Fruit fly (Drosophila melanogaster) whole organism, embryonic: ENCODE measurements around the gene CG8142.

Experiments
- Abd-B ChIP-seq: fragments of 200-800 bp; sonication (Bioruptor generic); optimal IDR thresholded peaks from 2 replicates; lab custom pipeline; 2018; ENCODE audit warnings: missing biosample characterization, mild to moderate bottlenecking, missing genetic modification characterization, moderate library complexity
- Atf3 ChIP-seq: fragments of 200-800 bp; sonication (Bioruptor generic); optimal IDR thresholded peaks from 3 replicates; lab custom pipeline; 2016; ENCODE audit warnings: missing biosample characterization, missing genetic modification characterization
- CG1024 ChIP-seq: fragments of 200-800 bp; sonication (Bioruptor generic); IDR thresholded peaks from 2 replicates; pipeline ENCODE4 v1.3.6; 2022; ENCODE audit warnings: missing biosample characterization, missing genetic modification characterization
- CG12391 ChIP-seq: fragments of 200-800 bp; sonication (Bioruptor generic); optimal IDR thresholded peaks from 3 replicates; lab custom pipeline; 2018; ENCODE audit warnings: missing biosample characterization, mild to moderate bottlenecking, missing genetic modification characterization, moderate library complexity
- CG16863 ChIP-seq: fragments of 200-800 bp; sonication (Bioruptor generic); optimal IDR thresholded peaks from 3 replicates; lab custom pipeline; 2016; ENCODE audit warnings: missing biosample characterization, missing genetic modification characterization
- CG17568 ChIP-seq: fragments of 200-800 bp; sonication (Bioruptor generic); optimal IDR thresholded peaks from 2 replicates; lab custom pipeline; 2018; ENCODE audit warnings: missing biosample characterization, mild to moderate bottlenecking, missing genetic modification characterization, moderate library complexity
- CG17612 ChIP-seq: fragments of 200-800 bp; sonication (Bioruptor generic); IDR thresholded peaks from 2 replicates; pipeline ENCODE4 v1.3.6; 2022; ENCODE audit warnings: missing biosample characterization, missing genetic modification characterization
- CG17829 ChIP-seq: fragments of 200-800 bp; optimal IDR thresholded peaks from 2 replicates; lab custom pipeline; 2019; ENCODE audit warnings: missing biosample characterization, mild to moderate bottlenecking, missing genetic modification characterization, moderate library complexity
- CG2202 ChIP-seq: fragments of 200-800 bp; sonication (Bioruptor generic); optimal IDR thresholded peaks from 2 replicates; lab custom pipeline; 2018; ENCODE audit warnings: missing biosample characterization, mild to moderate bottlenecking, missing genetic modification characterization
- CG2889 ChIP-seq: fragments of 200-800 bp; sonication (Bioruptor generic); IDR thresholded peaks from 3 replicates; pipeline ENCODE4 v1.3.6; 2022; ENCODE audit warnings: missing biosample characterization, missing genetic modification characterization
- CG3163 ChIP-seq: fragments of 200-800 bp; sonication (Bioruptor generic); optimal IDR thresholded peaks from 3 replicates; lab custom pipeline; 2016; ENCODE audit warnings: missing biosample characterization, missing genetic modification characterization
- CG3281 ChIP-seq: fragments of 200-800 bp; sonication (Bioruptor generic); optimal IDR thresholded peaks from 3 replicates; lab custom pipeline; 2017; ENCODE audit warnings: missing biosample characterization, mild to moderate bottlenecking, missing genetic modification characterization
- CG3407 ChIP-seq: fragments of 200-800 bp; sonication (Bioruptor generic); optimal IDR thresholded peaks from 2 replicates; lab custom pipeline; 2018; ENCODE audit warnings: missing biosample characterization, mild to moderate bottlenecking, missing genetic modification characterization
- CG4707 ChIP-seq: fragments of 200-800 bp; sonication (Bioruptor generic); optimal IDR thresholded peaks from 2 replicates; lab custom pipeline; 2018; ENCODE audit warnings: missing biosample characterization, mild to moderate bottlenecking, missing genetic modification characterization, moderate library complexity
- CG6854 ChIP-seq: fragments of 200-800 bp; sonication (Bioruptor generic); optimal IDR thresholded peaks from 3 replicates; lab custom pipeline; 2017; ENCODE audit warnings: missing biosample characterization, mild to moderate bottlenecking, missing genetic modification characterization
- CG7839 ChIP-seq: fragments of 200-800 bp; sonication (Bioruptor generic); optimal IDR thresholded peaks from 3 replicates; lab custom pipeline; 2018; ENCODE audit warnings: missing biosample characterization, mild to moderate bottlenecking, missing genetic modification characterization, moderate library complexity
- CG9609 ChIP-seq: fragments of 200-800 bp; sonication (Bioruptor generic); optimal IDR thresholded peaks from 3 replicates; lab custom pipeline; 2016; ENCODE audit warnings: missing biosample characterization, missing genetic modification characterization
- D19A ChIP-seq: fragments of 200-800 bp; optimal IDR thresholded peaks from 3 replicates; lab custom pipeline; 2019; ENCODE audit warnings: missing biosample characterization, mild to moderate bottlenecking, missing genetic modification characterization, moderate library complexity
- Gug ChIP-seq: fragments of 200-800 bp; sonication (Bioruptor generic); IDR thresholded peaks from 4 replicates; pipeline ENCODE4 v1.3.6; 2022; ENCODE audit warnings: missing biosample characterization, missing genetic modification characterization
- Hr3 ChIP-seq: fragments of 200-800 bp; sonication (Bioruptor generic); optimal IDR thresholded peaks from 3 replicates; lab custom pipeline; 2016; ENCODE audit warnings: missing biosample characterization, missing genetic modification characterization
- Hsf ChIP-seq: fragments of 200-800 bp; sonication (Bioruptor generic); optimal IDR thresholded peaks from 3 replicates; lab custom pipeline; 2016; ENCODE audit warnings: missing biosample characterization, missing genetic modification characterization
- Lpt ChIP-seq: fragments of >200 bp; optimal IDR thresholded peaks from 2 replicates; lab custom pipeline; 2018; ENCODE audit warnings: missing biosample characterization, missing genetic modification characterization
- MTF-1 ChIP-seq: fragments of 200-800 bp; sonication (Bioruptor generic); optimal IDR thresholded peaks from 2 replicates; lab custom pipeline; 2018; ENCODE audit warnings: missing biosample characterization, mild to moderate bottlenecking, missing genetic modification characterization, borderline replicate concordance
- Mad ChIP-seq: fragments of 200-800 bp; sonication (Bioruptor generic); optimal IDR thresholded peaks from 2 replicates; lab custom pipeline; 2016; ENCODE audit warnings: missing biosample characterization, missing genetic modification characterization
- Neu2 ChIP-seq: fragments of 200-800 bp; sonication (Bioruptor generic); optimal IDR thresholded peaks from 3 replicates; lab custom pipeline; 2016; ENCODE audit warnings: missing biosample characterization, missing genetic modification characterization, borderline replicate concordance
- Nf-YB ChIP-seq: fragments of 200-800 bp; sonication (Bioruptor generic); optimal IDR thresholded peaks from 3 replicates; lab custom pipeline; 2019; ENCODE audit warnings: missing biosample characterization, mild to moderate bottlenecking, missing genetic modification characterization, moderate library complexity
- Optix ChIP-seq: fragments of 200-800 bp; sonication (Bioruptor generic); IDR thresholded peaks from 3 replicates; pipeline ENCODE4 v1.3.6; 2022; ENCODE audit warnings: missing biosample characterization, missing genetic modification characterization
- Side ChIP-seq: fragments of 200-800 bp; sonication (Bioruptor generic); optimal IDR thresholded peaks from 2 replicates; lab custom pipeline; 2016; ENCODE audit warnings: missing biosample characterization, missing genetic modification characterization
- Tbp ChIP-seq: fragments of >200 bp; optimal IDR thresholded peaks from 2 replicates; lab custom pipeline; 2018; ENCODE audit warnings: missing biosample characterization, missing genetic modification characterization
- bsh ChIP-seq, 2 experiments: fragments of 200-800 bp; sonication (Bioruptor generic); optimal IDR thresholded peaks; 2 replicates each; lab custom pipeline; 2017 to 2018; ENCODE audit warnings: mild to moderate bottlenecking in 2 of 2, missing biosample characterization in 2 of 2, missing genetic modification characterization in 2 of 2, moderate library complexity in 1 of 2
- ci ChIP-seq: fragments of 200-800 bp; sonication (Bioruptor generic); IDR thresholded peaks from 3 replicates; pipeline ENCODE4 v1.3.6; 2022; ENCODE audit warnings: missing biosample characterization, missing genetic modification characterization
- crc ChIP-seq: fragments of 200-800 bp; sonication (Bioruptor generic); optimal IDR thresholded peaks from 2 replicates; lab custom pipeline; 2016; ENCODE audit warnings: missing biosample characterization, missing genetic modification characterization
- danr ChIP-seq: fragments of 200-800 bp; sonication (Bioruptor generic); IDR thresholded peaks from 2 replicates; pipeline ENCODE4 v1.3.6; 2022; ENCODE audit warnings: missing biosample characterization, missing genetic modification characterization
- disco-r ChIP-seq: fragments of 200-800 bp; sonication (Bioruptor generic); optimal IDR thresholded peaks from 2 replicates; lab custom pipeline; 2016; ENCODE audit warnings: missing biosample characterization, missing genetic modification characterization
- ems ChIP-seq: fragments of 200-800 bp; sonication (Bioruptor generic); optimal IDR thresholded peaks from 3 replicates; lab custom pipeline; 2016; ENCODE audit warnings: missing biosample characterization, missing genetic modification characterization
- gfzf ChIP-seq: fragments of 200-800 bp; sonication (Bioruptor generic); optimal IDR thresholded peaks from 2 replicates; lab custom pipeline; 2016; ENCODE audit warnings: missing biosample characterization, mild to moderate bottlenecking, missing genetic modification characterization, moderate library complexity
- gsb ChIP-seq: fragments of 200-800 bp; sonication (Bioruptor generic); IDR thresholded peaks from 2 replicates; pipeline ENCODE4 v1.3.6; 2022; ENCODE audit warnings: missing biosample characterization, missing genetic modification characterization
- hbn ChIP-seq: fragments of 200-800 bp; sonication (Bioruptor generic); IDR thresholded peaks from 2 replicates; pipeline ENCODE4 v1.3.6; 2022; ENCODE audit warnings: missing biosample characterization, missing genetic modification characterization; ENCODE audit not compliant: partially characterized antibody
- kni ChIP-seq: fragments of 200-800 bp; sonication (Bioruptor generic); optimal IDR thresholded peaks from 3 replicates; lab custom pipeline; 2017; ENCODE audit warnings: mild to moderate bottlenecking, missing biosample characterization, missing genetic modification reagents, missing genetic modification characterization
- mld ChIP-seq: fragments of 200-800 bp; sonication (Bioruptor generic); IDR thresholded peaks from 3 replicates; pipeline ENCODE4 v1.3.6; 2022; ENCODE audit warnings: missing biosample characterization, missing genetic modification characterization; ENCODE audit not compliant: partially characterized antibody
- nerfin-2 ChIP-seq: fragments of 200-800 bp; sonication (Bioruptor generic); IDR thresholded peaks from 2 replicates; pipeline ENCODE4 v1.3.6; 2022; ENCODE audit warnings: missing biosample characterization, missing genetic modification characterization; ENCODE audit not compliant: partially characterized antibody
- odd ChIP-seq: fragments of 200-800 bp; sonication (Bioruptor generic); optimal IDR thresholded peaks from 2 replicates; lab custom pipeline; 2017; ENCODE audit warnings: missing biosample characterization, mild to moderate bottlenecking, missing genetic modification characterization
- p53 ChIP-seq: fragments of 200-800 bp; sonication (Bioruptor generic); optimal IDR thresholded peaks from 2 replicates; lab custom pipeline; 2016; ENCODE audit warnings: missing biosample characterization, missing genetic modification characterization
- pan ChIP-seq, 4 experiments: fragments of >200 bp in 3 of 4; fragments of 200-800 bp in 1 of 4; sonication (Bioruptor generic) in 1 of 4; optimal IDR thresholded peaks in 3 of 4; IDR thresholded peaks in 1 of 4; 2 replicates each; pipeline versions ENCODE4 v1.3.6 to Lab custom; 2017 to 2022; ENCODE audit warnings: missing biosample characterization in 2 of 4, missing genetic modification characterization in 2 of 4, mixed read lengths in 1 of 4
- pfk ChIP-seq: fragments of 200-800 bp; sonication (Bioruptor generic); optimal IDR thresholded peaks from 2 replicates; lab custom pipeline; 2018; ENCODE audit warnings: missing biosample characterization, mild to moderate bottlenecking, missing genetic modification characterization, moderate library complexity
- sc ChIP-seq, 3 experiments: fragments of >200 bp in 2 of 3; fragments of 200-800 bp in 1 of 3; sonication (Bioruptor generic) in 1 of 3; optimal IDR thresholded peaks; 2 replicates in 2 of 3; 3 replicates in 1 of 3; lab custom pipeline; 2017; ENCODE audit warnings: mild to moderate bottlenecking in 1 of 3, missing biosample characterization in 1 of 3, missing genetic modification characterization in 1 of 3, missing genetic modification reagents in 1 of 3
- sqz ChIP-seq: fragments of 200-800 bp; sonication (Bioruptor generic); optimal IDR thresholded peaks from 3 replicates; lab custom pipeline; 2018; ENCODE audit warnings: missing biosample characterization, mild to moderate bottlenecking, missing genetic modification characterization
- wor ChIP-seq: fragments of 200-800 bp; sonication (Bioruptor generic); IDR thresholded peaks from 2 replicates; pipeline ENCODE4 v1.3.6; 2022; ENCODE audit warnings: missing biosample characterization, missing genetic modification characterization
- zfh2 ChIP-seq: fragments of 200-800 bp; sonication (Bioruptor generic); optimal IDR thresholded peaks from 2 replicates; lab custom pipeline; 2016; ENCODE audit warnings: missing biosample characterization, missing genetic modification characterization

Gene CG8142

dm6 chrX:17799070-17799802, 45.3 kb downstream of the CG8142 start (continued):
- TF ChIP-seq Side (GFP tag; lab: Kevin White, UChicago) (no peak), Nf-YB (no peak), Hr3 (GFP tag; lab: Kevin White, UChicago) (peak; percentile 3), kni (GFP tag; lab: Kevin White, UChicago) (no peak), Atf3 (GFP tag; lab: Kevin White, UChicago) (no peak), CG3281 (GFP tag; lab: Kevin White, UChicago) (no peak), CG17829 (tag; lab: Kevin White, UChicago) (peak; percentile 50), Mad (no peak), pan (optimal IDR thresholded peaks at IDR 0.05; lab: Kevin White, UChicago) (no peak), pan (GFP tag; optimal IDR thresholded peaks at IDR 0.05 in 1 of 2, IDR thresholded peaks at IDR 0.05 in 1 of 2) (peak in 1 of 2 experiments; percentile 34), Optix (GFP tag; lab: Robert Waterston, UW) (no peak), mld (GFP tag; lab: Robert Waterston, UW) (no peak), hbn (GFP tag; lab: Robert Waterston, UW) (no peak), CG9609 (no peak), CG1024 (GFP tag; lab: Robert Waterston, UW) (no peak), disco-r (GFP tag; lab: Kevin White, UChicago) (no peak), CG7839 (tag; lab: Kevin White, UChicago) (peak; percentile 58), CG17568 (GFP tag; lab: Kevin White, UChicago) (no peak), gsb (no peak), p53 (GFP tag; lab: Kevin White, UChicago) (no peak), Abd-B (GFP tag; lab: Kevin White, UChicago) (peak; percentile 39), CG6854 (no peak), Tbp (no peak), Lpt (no peak), gfzf (GFP tag; lab: Kevin White, UChicago) (no peak), CG2202 (tag; lab: Kevin White, UChicago) (no peak), danr (GFP tag; lab: Robert Waterston, UW) (no peak), crc (no peak), D19A (tag; lab: Kevin White, UChicago) (peak; percentile 95), bsh (GFP tag; optimal IDR thresholded peaks at IDR 0.05; lab: Kevin White, UChicago) (peak in 1 of 2 experiments; percentile 67), ci (GFP tag; lab: Robert Waterston, UW) (no peak), CG2889 (GFP tag; lab: Robert Waterston, UW) (no peak), Gug (GFP tag; lab: Robert Waterston, UW) (no peak), odd (GFP tag; lab: Kevin White, UChicago) (no peak), CG3163 (GFP tag; lab: Kevin White, UChicago) (no peak), CG12391 (tag; lab: Kevin White, UChicago) (peak; percentile 47), CG3407 (GFP tag; lab: Kevin White, UChicago) (no peak), CG4707 (GFP tag; lab: Kevin White, UChicago) (no peak), MTF-1 (GFP tag; lab: Kevin White, UChicago) (no peak), Hsf (GFP tag; lab: Kevin White, UChicago) (no peak), Neu2 (GFP tag; lab: Kevin White, UChicago) (no peak), CG17612 (GFP tag; lab: Robert Waterston, UW) (no peak), ems (no peak), nerfin-2 (no peak), zfh2 (GFP tag; lab: Kevin White, UChicago) (no peak), pfk (GFP tag; lab: Kevin White, UChicago) (peak; percentile 91), sqz (GFP tag; lab: Kevin White, UChicago) (no peak), wor (GFP tag; lab: Robert Waterston, UW) (no peak), CG16863 (GFP tag; lab: Kevin White, UChicago) (no peak), sc (optimal IDR thresholded peaks at IDR 0.05; lab: Kevin White, UChicago) (no peak), sc (GFP tag; optimal IDR thresholded peaks at IDR 0.05; lab: Kevin White, UChicago) (peak; percentile 40)
